Fruit fly (Drosophila melanogaster): ENCODE measurements around the gene SNF4Agamma.
A peak's percentile ranks its signal among the peaks of the same experiment; 100 is the strongest.

The SNF4Agamma gene

dm6 chr3R:21111964-21112740 is 28.4 kb upstream of the SNF4Agamma start (continued):
- TF ChIP-seq dsf (GFP tag; optimal IDR thresholded peaks at IDR 0.05; ENCODE audit: borderline replicate concordance), result no peak
- peak; percentile 23 for TF ChIP-seq br (GFP tag; optimal IDR thresholded peaks at IDR 0.05)
- no peak for TF ChIP-seq tai (GFP tag; optimal IDR thresholded peaks at IDR 0.05)
- TF ChIP-seq CG32264 (GFP tag; optimal IDR thresholded peaks at IDR 0.05), result peak; percentile 22
- TF ChIP-seq CG9705 (GFP tag; optimal IDR thresholded peaks at IDR 0.05), result no peak
- TF ChIP-seq psq (GFP tag; optimal IDR thresholded peaks at IDR 0.05), result peak; percentile 1
- no peak for TF ChIP-seq brk (GFP tag; optimal IDR thresholded peaks at IDR 0.05)
- TF ChIP-seq sage (GFP tag; optimal IDR thresholded peaks at IDR 0.05), result peak; percentile 61
- TF ChIP-seq CrebA (GFP tag; optimal IDR thresholded peaks at IDR 0.05; ENCODE audit: borderline replicate concordance), result no peak
- no peak for TF ChIP-seq usp (GFP tag; optimal IDR thresholded peaks at IDR 0.05)
- no peak for TF ChIP-seq Vsx2 (GFP tag; optimal IDR thresholded peaks at IDR 0.05; ENCODE audit: partially characterized antibody)
- TF ChIP-seq dl (GFP tag; optimal IDR thresholded peaks at IDR 0.05; ENCODE audit: insufficient read depth in 1 of 2, partially characterized antibody in 2 of 2), result peak; percentile 51 to 52
- no peak for TF ChIP-seq N (GFP tag; optimal IDR thresholded peaks at IDR 0.05)

- TF ChIP-seq woc (GFP tag; optimal IDR thresholded peaks at IDR 0.05) (no peak), Hr83 (GFP tag; optimal IDR thresholded peaks at IDR 0.05; ENCODE audit: poor library complexity, severe bottlenecking) (peak; percentile 58), Sp1 (GFP tag; optimal IDR thresholded peaks at IDR 0.05) (peak; percentile 34), Dif (GFP tag; optimal IDR thresholded peaks at IDR 0.05; ENCODE audit: partially characterized antibody) (peak; percentile 46), dmrt93B (GFP tag; optimal IDR thresholded peaks at IDR 0.05) (no peak), Hnf4 (GFP tag; optimal IDR thresholded peaks at IDR 0.05) (peak; percentile 51), fru (GFP tag; optimal IDR thresholded peaks at IDR 0.05) (peak; percentile 56), sage (GFP tag; optimal IDR thresholded peaks at IDR 0.05) (no peak), psq (GFP tag; optimal IDR thresholded peaks at IDR 0.05) (peak; percentile 36), CG32264 (GFP tag; optimal IDR thresholded peaks at IDR 0.05) (peak; percentile 61), CG9705 (GFP tag; optimal IDR thresholded peaks at IDR 0.05) (no peak), Jra (GFP tag; optimal IDR thresholded peaks at IDR 0.05) (peak; percentile 58), dl (GFP tag; optimal IDR thresholded peaks at IDR 0.05; ENCODE audit: insufficient read depth in 1 of 2, partially characterized antibody in 2 of 2) (peak; percentile 42 to 50), rgr (GFP tag; optimal IDR thresholded peaks at IDR 0.05) (peak; percentile 77), CrebA (GFP tag; optimal IDR thresholded peaks at IDR 0.05; ENCODE audit: borderline replicate concordance) (no peak), Myc (optimal IDR thresholded peaks at IDR 0.05) (no peak), sv (GFP tag; optimal IDR thresholded peaks at IDR 0.05) (peak; percentile 84), Hr78 (GFP tag; optimal IDR thresholded peaks at IDR 0.05) (no peak), tai (GFP tag; optimal IDR thresholded peaks at IDR 0.05) (no peak), HLH106 (tag; optimal IDR thresholded peaks at IDR 0.05) (peak; percentile 11), Mio (GFP tag; optimal IDR thresholded peaks at IDR 0.05) (no peak), foxo (GFP tag; optimal IDR thresholded peaks at IDR 0.05) (peak in 1 of 2 experiments; percentile 75), Vsx2 (GFP tag; optimal IDR thresholded peaks at IDR 0.05; ENCODE audit: partially characterized antibody) (no peak), lola (GFP tag; optimal IDR thresholded peaks at IDR 0.05) (no peak), usp (GFP tag; optimal IDR thresholded peaks at IDR 0.05) (no peak), jim (GFP tag; optimal IDR thresholded peaks at IDR 0.05) (no peak), Rel (GFP tag; optimal IDR thresholded peaks at IDR 0.05) (no peak), Rel (tag; optimal IDR thresholded peaks at IDR 0.05) (no peak), Abd-B (GFP tag; optimal IDR thresholded peaks at IDR 0.05) (no peak), Dfd (GFP tag; optimal IDR thresholded peaks at IDR 0.05) (no peak), h (GFP tag; optimal IDR thresholded peaks at IDR 0.05) (peak; percentile 67), brk (GFP tag; optimal IDR thresholded peaks at IDR 0.05) (no peak), br (GFP tag; optimal IDR thresholded peaks at IDR 0.05) (peak; percentile 67), N (GFP tag; optimal IDR thresholded peaks at IDR 0.05) (no peak), pan (optimal IDR thresholded peaks at IDR 0.05) (no peak), GATAd (GFP tag; optimal IDR thresholded peaks at IDR 0.05) (no peak), OdsH (GFP tag; optimal IDR thresholded peaks at IDR 0.05) (peak; percentile 39), dsf (GFP tag; optimal IDR thresholded peaks at IDR 0.05; ENCODE audit: borderline replicate concordance) (no peak), ey (GFP tag; optimal IDR thresholded peaks at IDR 0.05) (peak; percentile 74)
Measured at dm6 chr3R:21112742-21113465, 27.6 kb upstream of the SNF4Agamma start.
